Worm (Caenorhabditis elegans) whole organism, L2 larva: Measurements from ENCODE around the gene nhr-3.

Source experiments
- R02D3.7 ChIP-seq: fragments of 150-350 bp; optimal IDR thresholded peaks from 2 replicates; lab custom pipeline; 2014; ENCODE audit warnings: missing biosample characterization, missing genetic modification characterization
- blmp-1 ChIP-seq: sonication (generic microtip); optimal IDR thresholded peaks from 2 replicates; lab custom pipeline; 2017; ENCODE audit warnings: missing genetic modification characterization, mild to moderate bottlenecking, missing compliant biosample characterization, antibody characterized with exemption, moderate library complexity; ENCODE audit not compliant: insufficient read depth
- fos-1 ChIP-seq: fragments of 150-350 bp; optimal IDR thresholded peaks from 2 replicates; lab custom pipeline; 2014; ENCODE audit warnings: missing biosample characterization, missing genetic modification characterization
- lin-13 ChIP-seq: fragments of 150-350 bp; optimal IDR thresholded peaks from 2 replicates; lab custom pipeline; 2014; ENCODE audit warnings: missing biosample characterization, missing genetic modification reagents, missing genetic modification characterization
- mdl-1 ChIP-seq, 2 experiments: fragments of 150-350 bp in 1 of 2; sonication (generic microtip) in 1 of 2; optimal IDR thresholded peaks; 2 replicates each; lab custom pipeline; 2017; ENCODE audit warnings: missing biosample characterization in 2 of 2, missing genetic modification characterization in 2 of 2
- nhr-11 ChIP-seq: fragments of 150-350 bp; optimal IDR thresholded peaks from 2 replicates; lab custom pipeline; 2014; ENCODE audit warnings: missing biosample characterization, missing genetic modification characterization
- nhr-77 ChIP-seq: fragments of 150-350 bp; optimal IDR thresholded peaks from 2 replicates; lab custom pipeline; 2014; ENCODE audit warnings: missing biosample characterization, missing genetic modification characterization
- skn-1 ChIP-seq: sonication (generic microtip); optimal IDR thresholded peaks from 2 replicates; lab custom pipeline; 2017; ENCODE audit warnings: missing biosample characterization, missing genetic modification characterization
- snpc-4 ChIP-seq: fragments of 150-350 bp; optimal IDR thresholded peaks from 2 replicates; lab custom pipeline; 2014; ENCODE audit warnings: missing biosample characterization, missing genetic modification characterization
- unc-62 ChIP-seq: fragments of 150-350 bp; optimal IDR thresholded peaks from 2 replicates; lab custom pipeline; 2014; ENCODE audit warnings: missing biosample characterization, missing genetic modification reagents, missing genetic modification characterization
- zag-1 ChIP-seq: fragments of 150-350 bp; optimal IDR thresholded peaks from 2 replicates; lab custom pipeline; 2014; ENCODE audit warnings: missing biosample characterization, missing genetic modification characterization
- ztf-1 ChIP-seq: fragments of 200-800 bp; sonication (Bioruptor generic); conservative IDR thresholded peaks from 2 replicates; pipeline ENCODE4 v1.3.6; 2022; ENCODE audit warnings: missing genetic modification characterization, missing compliant biosample characterization
- ztf-4 ChIP-seq: fragments of 150-350 bp; optimal IDR thresholded peaks from 2 replicates; lab custom pipeline; 2014; ENCODE audit warnings: missing biosample characterization, missing genetic modification characterization

DNA sequence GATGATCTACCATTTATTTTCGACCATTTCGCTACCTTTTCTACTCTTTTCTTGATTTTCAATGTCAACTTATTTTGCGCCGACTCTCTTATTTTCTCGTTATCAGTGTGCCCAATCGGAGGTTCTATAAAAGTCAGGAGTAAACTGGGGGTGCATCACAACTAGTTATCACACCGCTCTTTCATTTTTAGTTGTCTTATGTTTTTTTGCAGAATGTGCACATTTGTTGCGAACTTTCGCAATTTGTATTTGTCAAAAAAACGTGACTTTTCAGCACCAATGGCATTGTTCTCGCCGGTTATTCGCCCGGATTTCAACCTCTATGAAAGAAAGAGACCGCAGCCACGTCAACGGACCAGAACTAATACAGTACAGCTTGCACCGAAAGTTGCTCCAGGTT is 20.7 kb upstream of the nhr-3 start:
- no peak for TF ChIP-seq snpc-4 (tag; lab: Kevin White, UChicago)
- TF ChIP-seq unc-62 (GFP tag; lab: Kevin White, UChicago), result no peak
- TF ChIP-seq lin-13, result no peak
- no peak for TF ChIP-seq zag-1
- no peak for TF ChIP-seq ztf-1 (GFP tag; lab: Robert Waterston, UW)
- TF ChIP-seq mdl-1 (tag; optimal IDR thresholded peaks at IDR 0.05; lab: Kevin White, UChicago), result no peak
- peak; percentile 29 for TF ChIP-seq fos-1
- no peak for TF ChIP-seq nhr-77
- TF ChIP-seq skn-1 (tag; lab: Kevin White, UChicago), result no peak
- TF ChIP-seq R02D3.7, result no peak
- no peak for TF ChIP-seq blmp-1 (tag; lab: Kevin White, UChicago)
- no peak for TF ChIP-seq nhr-11 (tag; lab: Kevin White, UChicago)
- no peak for TF ChIP-seq ztf-4 (tag; lab: Kevin White, UChicago)
